Worm (Caenorhabditis elegans) whole organism, midembryonic: Measurements from ENCODE around the gene rbc-2.

Experiments used
- cog-1 ChIP-seq: sonication (generic microtip); optimal IDR thresholded peaks from 2 replicates; lab custom pipeline; 2016; ENCODE audit warnings: missing genetic modification characterization, missing compliant biosample characterization
- klf-2 ChIP-seq: fragments of 200-800 bp; sonication (Bioruptor generic); conservative IDR thresholded peaks from 2 replicates; pipeline ENCODE4 v1.3.6; 2022; ENCODE audit warnings: missing genetic modification reagents, missing genetic modification characterization, missing compliant biosample characterization
- med-1 ChIP-seq: sonication (generic microtip); optimal IDR thresholded peaks from 2 replicates; lab custom pipeline; 2017; ENCODE audit warnings: missing genetic modification characterization, mild to moderate bottlenecking, missing compliant biosample characterization, antibody characterized with exemption, missing genetic modification reagents; ENCODE audit not compliant: insufficient read depth
- tab-1 ChIP-seq: fragments of 200-800 bp; sonication (Bioruptor generic); IDR thresholded peaks from 2 replicates; pipeline ENCODE4 v1.3.6; 2022; ENCODE audit warnings: missing genetic modification characterization, missing compliant biosample characterization
- ztf-23 ChIP-seq: fragments of 200-800 bp; sonication (Bioruptor generic); IDR thresholded peaks from 2 replicates; pipeline ENCODE4 v1.3.6; 2022; ENCODE audit warnings: missing genetic modification reagents, missing genetic modification characterization, missing compliant biosample characterization
- ztf-29 ChIP-seq: fragments of 200-800 bp; sonication (Bioruptor generic); IDR thresholded peaks from 2 replicates; pipeline ENCODE4 v1.3.6; 2022; ENCODE audit warnings: missing genetic modification reagents, missing genetic modification characterization, missing compliant biosample characterization

ce11 chrIII:2508518-2508917, 20.0 kb downstream of the rbc-2 start, which contains the start of gene Y54F10AM.6:
- no peak for TF ChIP-seq tab-1 (GFP tag; lab: Robert Waterston, UW)
- no peak for TF ChIP-seq med-1
- TF ChIP-seq klf-2 (GFP tag; lab: Robert Waterston, UW) = no peak
- no peak for TF ChIP-seq ztf-29 (GFP tag; lab: Robert Waterston, UW)
- TF ChIP-seq cog-1 (tag; lab: Kevin White, UChicago) = no peak
- TF ChIP-seq ztf-23 (GFP tag; lab: Robert Waterston, UW) = no peak
